Fruit fly (Drosophila melanogaster) whole organism, adult: ENCODE results near the gene CG13047.

Experiments
- CG11617 ChIP-seq: fragments of 200-800 bp; sonication (Bioruptor generic); optimal IDR thresholded peaks from 2 replicates; lab custom pipeline; 2017; ENCODE audit warnings: mild to moderate bottlenecking, missing biosample characterization, missing genetic modification reagents, missing genetic modification characterization
- CG12768 ChIP-seq: fragments of 200-800 bp; sonication (Bioruptor generic); optimal IDR thresholded peaks from 2 replicates; lab custom pipeline; 2017; ENCODE audit warnings: missing biosample characterization, missing genetic modification characterization, mild to moderate bottlenecking, moderate library complexity, missing genetic modification reagents
- CG14711 ChIP-seq: fragments of 200-800 bp; sonication (Bioruptor generic); optimal IDR thresholded peaks from 2 replicates; lab custom pipeline; 2018; ENCODE audit warnings: missing biosample characterization, mild to moderate bottlenecking, missing genetic modification characterization, moderate library complexity
- CG1620 ChIP-seq: fragments of 200-800 bp; sonication (Bioruptor generic); optimal IDR thresholded peaks from 2 replicates; lab custom pipeline; 2016; ENCODE audit warnings: missing biosample characterization, missing genetic modification characterization
- CG33017 ChIP-seq: fragments of 200-800 bp; sonication (Bioruptor generic); optimal IDR thresholded peaks from 2 replicates; lab custom pipeline; 2018; ENCODE audit warnings: missing biosample characterization, mild to moderate bottlenecking, missing genetic modification characterization, moderate library complexity
- CG5204 ChIP-seq: fragments of 200-800 bp; sonication (Bioruptor generic); optimal IDR thresholded peaks from 2 replicates; lab custom pipeline; 2016; ENCODE audit warnings: missing biosample characterization, missing genetic modification characterization
- CG7045 ChIP-seq: fragments of 200-800 bp; sonication (Bioruptor generic); optimal IDR thresholded peaks from 2 replicates; lab custom pipeline; 2017; ENCODE audit warnings: missing biosample characterization, mild to moderate bottlenecking, missing genetic modification characterization
- CG7101 ChIP-seq: fragments of 200-800 bp; sonication (Bioruptor generic); optimal IDR thresholded peaks from 2 replicates; lab custom pipeline; 2018; ENCODE audit warnings: missing biosample characterization, mild to moderate bottlenecking, missing genetic modification characterization, moderate library complexity
- Clk ChIP-seq: fragments of 200-800 bp; sonication (Bioruptor generic); optimal IDR thresholded peaks from 2 replicates; lab custom pipeline; 2017; ENCODE audit warnings: missing biosample characterization, missing genetic modification characterization
- Crg-1 ChIP-seq: fragments of 200-800 bp; sonication (Bioruptor generic); optimal IDR thresholded peaks from 2 replicates; lab custom pipeline; 2016; ENCODE audit warnings: missing biosample characterization, missing genetic modification characterization
- Hr96 ChIP-seq: fragments of 200-800 bp; sonication (Bioruptor generic); optimal IDR thresholded peaks from 2 replicates; lab custom pipeline; 2016; ENCODE audit warnings: missing biosample characterization, missing genetic modification characterization
- Mnt ChIP-seq: fragments of 200-800 bp; sonication (Bioruptor generic); optimal IDR thresholded peaks from 2 replicates; lab custom pipeline; 2016; ENCODE audit warnings: missing biosample characterization, mild to moderate bottlenecking, missing genetic modification characterization
- bab1 ChIP-seq: fragments of 200-800 bp; sonication (Bioruptor generic); optimal IDR thresholded peaks from 3 replicates; lab custom pipeline; 2019; ENCODE audit warnings: missing biosample characterization, mild to moderate bottlenecking, missing genetic modification characterization, moderate library complexity
- cic ChIP-seq: fragments of 200-800 bp; sonication (Bioruptor generic); optimal IDR thresholded peaks from 2 replicates; lab custom pipeline; 2017; ENCODE audit warnings: missing biosample characterization, mild to moderate bottlenecking, missing genetic modification characterization, moderate library complexity
- cnc ChIP-seq, 2 experiments: fragments of >200 bp; optimal IDR thresholded peaks; 2 replicates each; lab custom pipeline; 2017
- kay ChIP-seq: fragments of 200-800 bp; sonication (Bioruptor generic); peaks from one replicate; lab custom pipeline; 2016; ENCODE audit warnings: missing biosample characterization, missing genetic modification characterization, borderline replicate concordance
- ovo ChIP-seq: fragments of 200-800 bp; sonication (Bioruptor generic); optimal IDR thresholded peaks from 2 replicates; lab custom pipeline; 2016; ENCODE audit warnings: missing biosample characterization, missing genetic modification characterization
- pad ChIP-seq: fragments of 200-800 bp; sonication (Bioruptor generic); optimal IDR thresholded peaks from 3 replicates; lab custom pipeline; 2017; ENCODE audit warnings: missing biosample characterization, missing genetic modification characterization, mild to moderate bottlenecking, moderate library complexity, missing genetic modification reagents
- tj ChIP-seq: fragments of 200-800 bp; sonication (Bioruptor generic); optimal IDR thresholded peaks from 3 replicates; lab custom pipeline; 2017; ENCODE audit warnings: missing biosample characterization, mild to moderate bottlenecking, missing genetic modification characterization, moderate library complexity
- toe ChIP-seq: fragments of 200-800 bp; sonication (Bioruptor generic); optimal IDR thresholded peaks from 2 replicates; lab custom pipeline; 2016; ENCODE audit warnings: missing biosample characterization, missing genetic modification characterization

CG13047 gene

DNA sequence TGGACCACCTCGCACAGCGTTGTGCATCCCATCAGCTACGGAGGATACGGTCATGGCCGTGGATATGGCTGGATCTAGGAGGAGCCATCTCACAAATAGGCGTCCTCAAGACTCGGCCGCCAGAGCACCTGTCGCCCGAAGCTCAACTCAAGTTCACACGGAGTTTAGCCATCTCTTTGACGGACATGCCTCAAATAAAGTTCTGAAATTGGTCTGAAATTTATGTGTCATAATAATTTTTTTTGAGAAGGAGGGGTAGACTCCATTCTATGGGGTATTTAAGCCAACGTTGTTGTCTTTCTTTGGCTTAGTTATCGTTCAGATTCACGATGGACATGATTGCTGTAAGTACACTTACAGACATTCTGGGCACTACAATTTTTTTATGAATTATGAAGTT, 22.2 kb downstream of the CG13047 start, which contains the start of gene CG13070:
CG13070 (plus strand) TSS at position 301 of the 400 bp plus-strand sequence.
- no peak for TF ChIP-seq Mnt (GFP tag; lab: Kevin White, UChicago)
- no peak for TF ChIP-seq cic (GFP tag; lab: Kevin White, UChicago)
- no peak for TF ChIP-seq Hr96 (GFP tag; lab: Kevin White, UChicago)
- TF ChIP-seq ovo (GFP tag; lab: Kevin White, UChicago), result no peak
- TF ChIP-seq Crg-1 (GFP tag; lab: Kevin White, UChicago), result no peak
- TF ChIP-seq CG1620 (GFP tag; lab: Kevin White, UChicago), result no peak
- TF ChIP-seq toe (GFP tag; lab: Kevin White, UChicago), result no peak
- no peak for TF ChIP-seq bab1
- no peak for TF ChIP-seq CG14711 (tag; lab: Kevin White, UChicago)
- no peak for TF ChIP-seq pad (GFP tag; lab: Kevin White, UChicago)
- TF ChIP-seq cnc (optimal IDR thresholded peaks at IDR 0.05; lab: Kevin White, UChicago), result no peak

DNA sequence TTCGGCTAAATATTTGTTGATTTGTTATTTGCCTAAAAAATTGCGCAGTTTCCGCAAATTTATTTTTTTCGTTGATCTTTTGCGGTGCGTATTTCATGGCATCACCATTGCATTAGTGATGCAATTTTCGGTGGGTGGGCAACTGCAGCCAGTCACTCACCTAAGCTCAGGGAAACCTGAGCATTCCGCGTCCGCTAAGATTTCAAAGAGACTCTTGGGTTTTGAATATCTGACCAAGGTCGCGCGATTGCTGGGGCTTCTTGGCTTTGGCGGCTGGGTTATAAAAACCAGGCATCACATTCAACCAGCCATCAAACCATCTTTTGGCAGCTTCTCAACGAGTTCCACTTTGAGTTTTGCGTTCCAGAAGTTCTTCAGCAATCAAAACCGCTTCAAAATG, 22.8 kb downstream of the CG13047 start, which contains the start of gene CG13071:
CG13071 (plus strand) TSS at position 301 of the 400 bp plus-strand sequence.
- TF ChIP-seq CG11617 (GFP tag; lab: Kevin White, UChicago) (no peak), CG7045 (GFP tag; lab: Kevin White, UChicago) (no peak), CG12768 (GFP tag; lab: Kevin White, UChicago) (no peak), CG14711 (tag; lab: Kevin White, UChicago) (no peak), cnc (optimal IDR thresholded peaks at IDR 0.05; lab: Kevin White, UChicago) (no peak), Crg-1 (GFP tag; lab: Kevin White, UChicago) (no peak), CG5204 (GFP tag; lab: Kevin White, UChicago) (no peak), CG33017 (tag; lab: Kevin White, UChicago) (no peak)

DNA sequence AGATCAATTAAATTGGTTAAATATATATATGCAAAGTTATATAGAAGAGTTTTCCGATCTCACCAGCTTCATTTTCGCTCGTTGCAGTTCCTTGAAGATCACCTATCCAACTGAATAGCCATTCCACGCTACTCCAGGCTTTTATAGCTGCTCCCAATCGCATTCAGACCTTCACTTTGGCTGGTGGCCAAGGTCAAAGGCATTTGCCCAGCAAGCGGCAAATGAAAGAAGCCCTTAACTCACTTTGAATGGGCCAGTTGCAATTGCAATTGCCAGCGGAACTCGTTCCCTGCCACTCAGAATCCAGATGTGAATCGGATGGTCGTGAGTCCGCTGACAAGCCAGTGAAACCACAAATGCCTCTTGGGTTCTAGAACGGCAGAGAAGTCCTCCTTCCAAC, 23.7 kb downstream of the CG13047 start, which contains the start of gene CG34247:
CG34247 (minus strand) TSS at position 101 of the 400 bp plus-strand sequence.
- TF ChIP-seq CG11617 (GFP tag; lab: Kevin White, UChicago) (no peak), Crg-1 (GFP tag; lab: Kevin White, UChicago) (no peak)

DNA sequence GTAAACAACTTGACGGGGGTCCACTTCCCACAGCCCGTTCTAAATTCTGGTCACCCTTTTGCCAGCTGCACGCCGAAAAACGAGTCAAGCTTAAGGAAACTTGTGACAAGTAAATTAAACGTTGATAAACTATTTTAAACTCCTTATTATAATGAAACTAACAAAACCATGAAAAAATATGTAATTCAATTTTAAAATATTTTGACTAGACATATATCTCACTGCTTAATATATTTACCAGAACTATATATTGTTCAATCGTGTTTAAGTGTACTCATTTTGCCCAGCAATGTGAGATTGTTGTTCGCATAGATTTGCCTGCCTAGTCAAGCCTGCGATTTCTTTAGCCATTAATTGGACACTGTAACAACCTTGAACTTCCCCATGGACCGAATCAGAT, 25.6 kb downstream of the CG13047 start, which contains the start of gene CG13053:
CG13053 (minus strand) TSS at position 171 of the 400 bp plus-strand sequence.
- TF ChIP-seq CG5204 (GFP tag; lab: Kevin White, UChicago) (no peak), cic (GFP tag; lab: Kevin White, UChicago) (no peak), CG11617 (GFP tag; lab: Kevin White, UChicago) (no peak), pad (GFP tag; lab: Kevin White, UChicago) (no peak), bab1 (no peak)

DNA sequence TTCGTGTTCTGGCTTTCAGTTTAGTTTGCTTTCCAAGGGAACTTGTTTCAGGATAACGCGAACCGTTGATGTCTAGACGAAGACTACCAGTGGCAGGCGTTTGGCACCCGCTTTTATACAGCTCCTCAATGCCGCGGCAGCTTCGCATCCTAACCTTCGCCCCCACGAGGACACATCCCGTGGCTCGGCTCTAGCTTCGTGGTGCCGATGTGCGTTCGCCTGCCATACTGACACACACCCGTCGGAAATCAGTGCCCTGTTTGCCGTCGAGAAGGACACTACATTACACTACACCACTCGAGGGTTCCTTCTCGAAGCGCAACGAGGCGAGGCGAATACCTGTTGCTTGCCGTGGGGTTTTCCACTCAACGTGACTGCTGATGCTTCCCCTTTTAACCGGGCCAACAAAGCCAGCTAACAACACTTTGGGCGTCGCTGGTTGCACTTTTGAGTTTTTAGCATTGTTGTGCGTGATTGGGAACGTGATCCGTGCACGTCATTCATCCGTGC, 28.0 kb downstream of the CG13047 start, which contains the start of gene CG13054:
CG13054 (minus strand) TSS at position 74 of the 510 bp plus-strand sequence.
- no peak for TF ChIP-seq cic (GFP tag; lab: Kevin White, UChicago)
- no peak for TF ChIP-seq cnc (optimal IDR thresholded peaks at IDR 0.05; lab: Kevin White, UChicago)
- no peak for TF ChIP-seq CG12768 (GFP tag; lab: Kevin White, UChicago)
- no peak for TF ChIP-seq Mnt (GFP tag; lab: Kevin White, UChicago)

DNA sequence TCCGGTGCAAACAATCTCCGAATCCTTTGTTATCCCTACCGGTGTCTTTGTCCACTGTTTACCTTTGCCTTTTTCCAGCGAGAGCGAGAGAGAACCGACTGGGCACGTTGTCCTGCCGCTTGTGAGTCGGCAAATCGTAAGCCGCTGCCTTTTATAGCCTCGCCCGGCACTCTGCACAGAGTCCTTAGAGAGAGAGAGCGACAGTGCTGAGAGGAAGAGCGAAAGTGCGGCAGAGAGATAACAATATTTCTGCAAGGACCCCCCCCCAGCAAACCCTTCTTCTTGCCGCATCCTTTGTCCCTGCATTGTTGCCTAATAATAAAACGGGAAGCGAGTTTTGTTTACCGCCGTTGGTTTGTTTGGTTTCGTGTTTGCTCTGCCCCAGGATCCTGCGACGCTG, 32.9 kb downstream of the CG13047 start, which contains the start of gene CG13055:
CG13055 (minus strand) TSS at position 101 of the 400 bp plus-strand sequence.
- TF ChIP-seq Mnt (GFP tag; lab: Kevin White, UChicago) (no peak), pad (GFP tag; lab: Kevin White, UChicago) (no peak), CG5204 (GFP tag; lab: Kevin White, UChicago) (no peak), CG14711 (tag; lab: Kevin White, UChicago) (no peak), kay (GFP tag; lab: Kevin White, UChicago) (no peak), CG7045 (GFP tag; lab: Kevin White, UChicago) (no peak), CG33017 (tag; lab: Kevin White, UChicago) (no peak), toe (GFP tag; lab: Kevin White, UChicago) (no peak), CG7101 (tag; lab: Kevin White, UChicago) (no peak), Hr96 (GFP tag; lab: Kevin White, UChicago) (no peak), CG1620 (GFP tag; lab: Kevin White, UChicago) (no peak), CG11617 (GFP tag; lab: Kevin White, UChicago) (no peak), ovo (GFP tag; lab: Kevin White, UChicago) (no peak), cic (GFP tag; lab: Kevin White, UChicago) (no peak), tj (GFP tag; lab: Kevin White, UChicago) (no peak), cnc (optimal IDR thresholded peaks at IDR 0.05; lab: Kevin White, UChicago) (no peak), CG12768 (GFP tag; lab: Kevin White, UChicago) (no peak)

DNA sequence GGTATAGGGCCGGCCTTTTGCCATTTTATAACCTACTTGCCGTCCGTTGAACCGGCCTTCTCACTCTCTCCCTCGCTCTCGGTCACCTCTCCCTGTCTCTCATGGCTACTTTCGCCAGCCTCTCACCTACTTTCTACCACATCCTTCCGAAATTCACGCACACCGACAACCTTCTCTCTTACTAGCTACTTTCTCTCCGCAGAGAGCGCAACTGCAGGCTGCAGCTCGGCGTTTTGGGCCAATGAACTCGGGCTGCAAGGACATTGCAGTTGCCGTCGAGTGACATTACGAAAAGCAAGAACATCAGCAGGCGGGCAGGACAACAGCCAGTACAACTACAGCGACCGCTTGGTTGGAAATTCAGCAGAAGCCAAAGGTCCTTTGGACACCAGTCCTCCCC, 43.9 kb downstream of the CG13047 start:
- TF ChIP-seq cic (GFP tag; lab: Kevin White, UChicago) (no peak), cnc (optimal IDR thresholded peaks at IDR 0.05; lab: Kevin White, UChicago) (no peak), CG11617 (GFP tag; lab: Kevin White, UChicago) (no peak), Mnt (GFP tag; lab: Kevin White, UChicago) (no peak), Hr96 (GFP tag; lab: Kevin White, UChicago) (no peak), CG7101 (tag; lab: Kevin White, UChicago) (no peak), Crg-1 (GFP tag; lab: Kevin White, UChicago) (no peak), CG1620 (GFP tag; lab: Kevin White, UChicago) (no peak), bab1 (no peak), CG5204 (GFP tag; lab: Kevin White, UChicago) (no peak), ovo (GFP tag; lab: Kevin White, UChicago) (no peak), kay (GFP tag; lab: Kevin White, UChicago) (no peak), pad (GFP tag; lab: Kevin White, UChicago) (no peak), Clk (GFP tag; lab: Kevin White, UChicago) (no peak), CG14711 (tag; lab: Kevin White, UChicago) (no peak), CG7045 (GFP tag; lab: Kevin White, UChicago) (no peak), CG12768 (GFP tag; lab: Kevin White, UChicago) (no peak), CG33017 (tag; lab: Kevin White, UChicago) (no peak), toe (GFP tag; lab: Kevin White, UChicago) (no peak)
